Fruit fly (Drosophila melanogaster): ENCODE data around the gene CG7546.
A peak's percentile ranks its signal among the peaks of the same experiment; 100 is the strongest.

The CG7546 gene

dm6 chr3L:7529081-7530021 is 18.6 kb downstream of the CG7546 start:
- no peak for TF ChIP-seq CG7368 (GFP tag; optimal IDR thresholded peaks at IDR 0.05)
- no peak for TF ChIP-seq CG3032 (tag; optimal IDR thresholded peaks at IDR 0.05)
- TF ChIP-seq CG8319 (GFP tag; optimal IDR thresholded peaks at IDR 0.05): no peak
- no peak for TF ChIP-seq CG1621 (tag; optimal IDR thresholded peaks at IDR 0.05)
- no peak for TF ChIP-seq fd59A (GFP tag; optimal IDR thresholded peaks at IDR 0.05)
- peak; percentile 29 for TF ChIP-seq Ets21C (GFP tag; optimal IDR thresholded peaks at IDR 0.05)
- peak; percentile 5 for TF ChIP-seq CG3919 (GFP tag; optimal IDR thresholded peaks at IDR 0.05)
- no peak for TF ChIP-seq CG6854 (GFP tag; optimal IDR thresholded peaks at IDR 0.05)
- no peak for TF ChIP-seq CG6808 (GFP tag; optimal IDR thresholded peaks at IDR 0.05)
- peak; percentile 67 for TF ChIP-seq vri (GFP tag; optimal IDR thresholded peaks at IDR 0.05)
- TF ChIP-seq Blimp-1 (GFP tag; optimal IDR thresholded peaks at IDR 0.05): no peak
- TF ChIP-seq ss (GFP tag; optimal IDR thresholded peaks at IDR 0.05): peak in 1 of 2 experiments; percentile 55
- TF ChIP-seq Met (GFP tag; optimal IDR thresholded peaks at IDR 0.05): peak; percentile 49
- TF ChIP-seq salr (GFP tag; optimal IDR thresholded peaks at IDR 0.05): no peak
- TF ChIP-seq Lpt (GFP tag; optimal IDR thresholded peaks at IDR 0.05): no peak
- TF ChIP-seq dsx (GFP tag; optimal IDR thresholded peaks at IDR 0.05; ENCODE audit: poor library complexity, severe bottlenecking): no peak
- no peak for TF ChIP-seq Sox15 (GFP tag; optimal IDR thresholded peaks at IDR 0.05)
- TF ChIP-seq eg (GFP tag; IDR thresholded peaks at IDR 0.05): peak; percentile 60
- no peak for TF ChIP-seq svp (GFP tag)
- TF ChIP-seq CG31627 (GFP tag; optimal IDR thresholded peaks at IDR 0.05): peak; percentile 53
- no peak for TF ChIP-seq Gug (GFP tag; IDR thresholded peaks at IDR 0.05)
- peak; percentile 31 for TF ChIP-seq CG6792 (GFP tag; optimal IDR thresholded peaks at IDR 0.05)
- TF ChIP-seq topi (GFP tag; optimal IDR thresholded peaks at IDR 0.05): no peak
- peak; percentile 25 for TF ChIP-seq cyc (GFP tag; optimal IDR thresholded peaks at IDR 0.05)
- TF ChIP-seq CG32006 (GFP tag; optimal IDR thresholded peaks at IDR 0.05): peak; percentile 60
- TF ChIP-seq fd85E (GFP tag; optimal IDR thresholded peaks at IDR 0.05): no peak
- no peak for TF ChIP-seq Ets96B (tag; optimal IDR thresholded peaks at IDR 0.05)
- TF ChIP-seq CG11294 (GFP tag; IDR thresholded peaks at IDR 0.05): 0 out of 2 replicates have a peak, but pooled peaks have one; percentile 26
- peak; percentile 18 for TF ChIP-seq net (GFP tag; optimal IDR thresholded peaks at IDR 0.05)
- peak; percentile 7 for TF ChIP-seq CG34406 (GFP tag; optimal IDR thresholded peaks at IDR 0.05)
- no peak for TF ChIP-seq CG11902 (GFP tag; optimal IDR thresholded peaks at IDR 0.05)
- TF ChIP-seq pdm3 (GFP tag; optimal IDR thresholded peaks at IDR 0.05): peak; percentile 21
- peak; percentile 43; the same call in 1 of the 2 replicates for TF ChIP-seq CG15336 (GFP tag; IDR thresholded peaks at IDR 0.05)
- no peak for TF ChIP-seq CG10631 (GFP tag; optimal IDR thresholded peaks at IDR 0.05)
- TF ChIP-seq CG9139 (GFP tag; optimal IDR thresholded peaks at IDR 0.05): no peak
- no peak for TF ChIP-seq CG11762 (GFP tag; optimal IDR thresholded peaks at IDR 0.05; ENCODE audit: insufficient read depth)
- TF ChIP-seq Eip93F (GFP tag; optimal IDR thresholded peaks at IDR 0.05): no peak
- TF ChIP-seq Sox102F (GFP tag; optimal IDR thresholded peaks at IDR 0.05): no peak
- no peak; the same call in 2 of the 3 replicates for TF ChIP-seq CG6163 (GFP tag; IDR thresholded peaks at IDR 0.05)
- TF ChIP-seq CG16779 (tag; optimal IDR thresholded peaks at IDR 0.05): peak; percentile 20
- TF ChIP-seq CG6276 (GFP tag; optimal IDR thresholded peaks at IDR 0.05): peak; percentile 18
- TF ChIP-seq Hr4 (GFP tag; optimal IDR thresholded peaks at IDR 0.05): peak; percentile 61
- TF ChIP-seq Hr38 (GFP tag; optimal IDR thresholded peaks at IDR 0.05): no peak
- TF ChIP-seq Hr39 (GFP tag; optimal IDR thresholded peaks at IDR 0.05): peak; percentile 54
- no peak for TF ChIP-seq OdsH (GFP tag; optimal IDR thresholded peaks at IDR 0.05)
- TF ChIP-seq fkh (GFP tag; optimal IDR thresholded peaks at IDR 0.05): no peak
- TF ChIP-seq esn (GFP tag; optimal IDR thresholded peaks at IDR 0.05): peak; percentile 55
- TF ChIP-seq Eip78C (GFP tag): peak; percentile 67
- TF ChIP-seq CG8632 (GFP tag; optimal IDR thresholded peaks at IDR 0.05): peak; percentile 3
- TF ChIP-seq spab (GFP tag; optimal IDR thresholded peaks at IDR 0.05): no peak

Data from whole organism, prepupa.